Worm (Caenorhabditis elegans) whole organism, young adult: Measurements from ENCODE around the gene ZC477.2.

Source experiments
- B0019.2 ChIP-seq: fragments of 200-800 bp; sonication (Bioruptor generic); conservative IDR thresholded peaks from 2 replicates; pipeline ENCODE4 v1.3.6; 2022; ENCODE audit warnings: missing genetic modification reagents, missing genetic modification characterization, missing compliant biosample characterization
- B0035.1 ChIP-seq: sonication (generic microtip); optimal IDR thresholded peaks from 2 replicates; lab custom pipeline; 2016; ENCODE audit warnings: missing genetic modification characterization, mild to moderate bottlenecking, missing compliant biosample characterization, missing genotype, missing genetic modification reagents
- C06A6.2 ChIP-seq: fragments of 200-800 bp; sonication (Bioruptor generic); conservative IDR thresholded peaks from 2 replicates; pipeline ENCODE4 v1.3.6; 2022; ENCODE audit warnings: missing genetic modification characterization, missing compliant biosample characterization
- D2030.7 ChIP-seq: fragments of 200-800 bp; sonication (Bioruptor generic); IDR thresholded peaks from 2 replicates; pipeline ENCODE4 v1.3.6; 2022; ENCODE audit warnings: missing genetic modification reagents, missing genetic modification characterization, missing compliant biosample characterization
- F10E7.11 ChIP-seq: sonication (generic microtip); optimal IDR thresholded peaks from 2 replicates; lab custom pipeline; 2017; ENCODE audit warnings: mild to moderate bottlenecking, missing genetic modification characterization, moderate library complexity, missing compliant biosample characterization
- F22D6.2 ChIP-seq: sonication (generic microtip); optimal IDR thresholded peaks from 2 replicates; lab custom pipeline; 2016; ENCODE audit warnings: mild to moderate bottlenecking, missing genetic modification characterization, missing compliant biosample characterization
- F37B4.10 ChIP-seq: fragments of 200-800 bp; sonication (Bioruptor generic); IDR thresholded peaks from 2 replicates; pipeline ENCODE4 v1.3.6; 2022; ENCODE audit warnings: missing genetic modification characterization, missing compliant biosample characterization
- F55B11.4 ChIP-seq: sonication (generic microtip); optimal IDR thresholded peaks from 2 replicates; lab custom pipeline; 2016; ENCODE audit warnings: missing compliant biosample characterization, missing genetic modification characterization, borderline replicate concordance; ENCODE audit not compliant: insufficient read depth
- T26A5.8 ChIP-seq: sonication (generic microtip); optimal IDR thresholded peaks from 2 replicates; lab custom pipeline; 2016; ENCODE audit warnings: missing genetic modification characterization, missing compliant biosample characterization
- Y67H2A.10 ChIP-seq: fragments of 200-800 bp; sonication (Bioruptor generic); conservative IDR thresholded peaks from 2 replicates; pipeline ENCODE4 v1.3.6; 2022; ENCODE audit warnings: missing genetic modification reagents, missing genetic modification characterization, missing compliant biosample characterization
- ama-1 ChIP-seq, 3 experiments: fragments of 150-350 bp in 1 of 3; sonication (generic microtip) in 2 of 3; optimal IDR thresholded peaks; 2 replicates each; lab custom pipeline; 2014 to 2018; ENCODE audit warnings: missing biosample characterization in 2 of 3, missing genetic modification characterization in 2 of 3, missing genetic modification reagents in 2 of 3
- athp-1 ChIP-seq: sonication (generic microtip); optimal IDR thresholded peaks from 2 replicates; lab custom pipeline; 2017; ENCODE audit warnings: mild to moderate bottlenecking, missing genetic modification characterization, missing compliant biosample characterization
- attf-3 ChIP-seq: fragments of 200-800 bp; sonication (Bioruptor generic); conservative IDR thresholded peaks from 2 replicates; pipeline ENCODE4 v1.3.6; 2022; ENCODE audit warnings: missing genetic modification reagents, missing genetic modification characterization, missing compliant biosample characterization
- attf-5 ChIP-seq: fragments of 200-800 bp; sonication (Bioruptor generic); optimal IDR thresholded peaks from 2 replicates; lab custom pipeline; 2018; ENCODE audit warnings: mild to moderate bottlenecking, missing genetic modification characterization, missing compliant biosample characterization
- bed-1 ChIP-seq: fragments of 200-800 bp; sonication (Bioruptor generic); IDR thresholded peaks from 2 replicates; pipeline ENCODE4 v1.3.6; 2022; ENCODE audit warnings: missing genetic modification reagents, missing genetic modification characterization, missing compliant biosample characterization
- cebp-2 ChIP-seq: fragments of 200-800 bp; sonication (Bioruptor generic); IDR thresholded peaks from 2 replicates; pipeline ENCODE4 v1.3.6; 2022; ENCODE audit warnings: missing genetic modification characterization, missing compliant biosample characterization
- ceh-40 ChIP-seq: fragments of 200-800 bp; sonication (Bioruptor generic); IDR thresholded peaks from 2 replicates; pipeline ENCODE4 v1.3.6; 2022; ENCODE audit warnings: missing genetic modification characterization, missing compliant biosample characterization
- ceh-58 ChIP-seq: fragments of 200-800 bp; sonication (Bioruptor generic); IDR thresholded peaks from 2 replicates; pipeline ENCODE4 v1.3.6; 2022; ENCODE audit warnings: missing genetic modification characterization, missing compliant biosample characterization
- dox-1 ChIP-seq: fragments of 200-800 bp; sonication (Bioruptor generic); IDR thresholded peaks from 2 replicates; pipeline ENCODE4 v1.3.6; 2022; ENCODE audit warnings: missing genetic modification reagents, missing genetic modification characterization, missing compliant biosample characterization
- dpff-1 ChIP-seq: sonication (generic microtip); optimal IDR thresholded peaks from 2 replicates; lab custom pipeline; 2017; ENCODE audit warnings: mild to moderate bottlenecking, missing genetic modification characterization, missing compliant biosample characterization
- efl-1 ChIP-seq: fragments of 150-350 bp; optimal IDR thresholded peaks from 2 replicates; lab custom pipeline; 2014; ENCODE audit warnings: missing biosample characterization, missing genetic modification reagents, missing genetic modification characterization
- egl-44 ChIP-seq: fragments of 200-800 bp; sonication (Bioruptor generic); IDR thresholded peaks from 2 replicates; pipeline ENCODE4 v1.3.6; 2022; ENCODE audit warnings: missing genetic modification reagents, missing genetic modification characterization, missing compliant biosample characterization
- egrh-3 ChIP-seq: fragments of 200-800 bp; sonication (Bioruptor generic); IDR thresholded peaks from 2 replicates; pipeline ENCODE4 v1.3.6; 2022; ENCODE audit warnings: missing genetic modification reagents, missing genetic modification characterization, missing compliant biosample characterization
- him-1 ChIP-seq: sonication (generic microtip); optimal IDR thresholded peaks from 2 replicates; lab custom pipeline; 2016; ENCODE audit warnings: missing genotype, missing genetic modification reagents, missing genetic modification characterization, missing compliant biosample characterization
- hmg-1.2 ChIP-seq: fragments of 200-800 bp; sonication (Bioruptor generic); IDR thresholded peaks from 2 replicates; pipeline ENCODE4 v1.3.6; 2022; ENCODE audit warnings: missing genetic modification reagents, missing genetic modification characterization, missing compliant biosample characterization
- hmg-20 ChIP-seq: fragments of 200-800 bp; sonication (Bioruptor generic); IDR thresholded peaks from 2 replicates; pipeline ENCODE4 v1.3.6; 2022; ENCODE audit warnings: missing genetic modification reagents, missing genetic modification characterization, missing compliant biosample characterization
- lin-35 ChIP-seq, 3 experiments: fragments of 150-350 bp in 2 of 3; sonication (generic microtip) in 1 of 3; optimal IDR thresholded peaks; 2 replicates each; lab custom pipeline; 2014 to 2018; ENCODE audit warnings: missing biosample characterization in 3 of 3, missing genetic modification characterization in 3 of 3, missing genetic modification reagents in 3 of 3
- lin-40 ChIP-seq: sonication (generic microtip); optimal IDR thresholded peaks from 2 replicates; lab custom pipeline; 2016; ENCODE audit warnings: missing genetic modification characterization, mild to moderate bottlenecking, missing compliant biosample characterization, missing genotype, missing genetic modification reagents
- lir-1 ChIP-seq: fragments of 200-800 bp; sonication (Bioruptor generic); conservative IDR thresholded peaks from 2 replicates; pipeline ENCODE4 v1.3.6; 2022; ENCODE audit warnings: missing genetic modification reagents, missing genetic modification characterization, missing compliant biosample characterization
- madf-3 ChIP-seq: fragments of 200-800 bp; sonication (Bioruptor generic); IDR thresholded peaks from 2 replicates; pipeline ENCODE4 v1.3.6; 2022; ENCODE audit warnings: missing genetic modification reagents, missing genetic modification characterization, missing compliant biosample characterization
- madf-6 ChIP-seq: fragments of 200-800 bp; sonication (Bioruptor generic); IDR thresholded peaks from 2 replicates; pipeline ENCODE4 v1.3.6; 2022; ENCODE audit warnings: missing genetic modification reagents, missing genetic modification characterization, missing compliant biosample characterization
- madf-8 ChIP-seq: fragments of 200-800 bp; sonication (Bioruptor generic); conservative IDR thresholded peaks from 2 replicates; pipeline ENCODE4 v1.3.6; 2022; ENCODE audit warnings: missing genetic modification reagents, missing genetic modification characterization, missing compliant biosample characterization
- mcd-1 ChIP-seq: fragments of 200-800 bp; sonication (Bioruptor generic); IDR thresholded peaks from 2 replicates; pipeline ENCODE4 v1.3.6; 2022; ENCODE audit warnings: missing genetic modification reagents, missing genetic modification characterization, missing compliant biosample characterization
- mxl-1 ChIP-seq: sonication (generic microtip); optimal IDR thresholded peaks from 2 replicates; lab custom pipeline; 2016; ENCODE audit warnings: missing genetic modification characterization, missing compliant biosample characterization
- nhr-179 ChIP-seq: sonication (generic microtip); optimal IDR thresholded peaks from 2 replicates; lab custom pipeline; 2016; ENCODE audit warnings: mild to moderate bottlenecking, missing genetic modification characterization, missing compliant biosample characterization
- nhr-80 ChIP-seq: sonication (generic microtip); optimal IDR thresholded peaks from 2 replicates; lab custom pipeline; 2016; ENCODE audit warnings: missing genetic modification characterization, missing compliant biosample characterization
- nhr-90 ChIP-seq: sonication (generic microtip); optimal IDR thresholded peaks from 2 replicates; lab custom pipeline; 2016; ENCODE audit warnings: missing genotype, mild to moderate bottlenecking, missing genetic modification characterization, missing compliant biosample characterization
- rcor-1 ChIP-seq: fragments of 200-800 bp; sonication (Bioruptor generic); IDR thresholded peaks from 2 replicates; pipeline ENCODE4 v1.3.6; 2022; ENCODE audit warnings: missing genetic modification reagents, missing genetic modification characterization, missing compliant biosample characterization
- repo-1 ChIP-seq: sonication (generic microtip); optimal IDR thresholded peaks from 2 replicates; lab custom pipeline; 2017; ENCODE audit warnings: mild to moderate bottlenecking, missing genetic modification characterization, missing compliant biosample characterization
- rpc-1 ChIP-seq, 2 experiments: fragments of 150-350 bp in 1 of 2; sonication (generic microtip) in 1 of 2; optimal IDR thresholded peaks; 2 replicates each; lab custom pipeline; 2014 to 2018; ENCODE audit warnings: missing biosample characterization in 1 of 2, missing genetic modification characterization in 1 of 2, missing genetic modification reagents in 1 of 2, missing genotype in 1 of 2
- snpc-1.1 ChIP-seq: sonication (generic microtip); optimal IDR thresholded peaks from 2 replicates; lab custom pipeline; 2017; ENCODE audit warnings: missing genetic modification characterization, mild to moderate bottlenecking, missing compliant biosample characterization, antibody characterized with exemption, moderate library complexity, missing genotype, missing genetic modification reagents; ENCODE audit not compliant: insufficient read depth
- snpc-4 ChIP-seq, 5 experiments: fragments of 150-350 bp in 1 of 5; sonication (generic microtip) in 4 of 5; optimal IDR thresholded peaks; 2 replicates each; lab custom pipeline; 2014 to 2018; ENCODE audit warnings: missing genetic modification characterization in 5 of 5, missing biosample characterization in 3 of 5, antibody characterized with exemption in 2 of 5, mild to moderate bottlenecking in 2 of 5, missing compliant biosample characterization in 2 of 5, missing genotype in 2 of 5, moderate library complexity in 2 of 5, missing genetic modification reagents in 1 of 5
- tbp1 ChIP-seq: fragments of 200-800 bp; sonication (Bioruptor generic); optimal IDR thresholded peaks from 2 replicates; lab custom pipeline; 2018; ENCODE audit warnings: mild to moderate bottlenecking, missing genetic modification characterization, missing compliant biosample characterization
- zim-3 ChIP-seq: sonication (generic microtip); optimal IDR thresholded peaks from 2 replicates; lab custom pipeline; 2017; ENCODE audit warnings: mild to moderate bottlenecking, missing genetic modification characterization, moderate library complexity, missing compliant biosample characterization
- ztf-25 ChIP-seq: fragments of 200-800 bp; sonication (Bioruptor generic); IDR thresholded peaks from 2 replicates; pipeline ENCODE4 v1.3.6; 2022; ENCODE audit warnings: missing genetic modification reagents, missing genetic modification characterization, missing compliant biosample characterization
- ztf-28 ChIP-seq: fragments of 200-800 bp; sonication (Bioruptor generic); IDR thresholded peaks from 2 replicates; pipeline ENCODE4 v1.3.6; 2022; ENCODE audit warnings: missing genetic modification reagents, missing genetic modification characterization, missing compliant biosample characterization
- ztf-6 ChIP-seq: fragments of 200-800 bp; sonication (Bioruptor generic); IDR thresholded peaks from 2 replicates; pipeline ENCODE4 v1.3.6; 2022; ENCODE audit warnings: missing genetic modification reagents, missing genetic modification characterization, missing compliant biosample characterization

ZC477.2 gene

ce11 chrIV:7083382-7083784 is 24.6 kb upstream of the ZC477.2 start, which contains the start of gene Y43B11AR.3 (continued):
- TF ChIP-seq snpc-1.1 (tag; lab: Kevin White, UChicago) = peak; percentile 80
- no peak for TF ChIP-seq F10E7.11 (tag; lab: Kevin White, UChicago)
- TF ChIP-seq egrh-3 (GFP tag; lab: Robert Waterston, UW) = no peak
- TF ChIP-seq ztf-25 (GFP tag; lab: Robert Waterston, UW) = peak; percentile 74; the same call in 1 of the 2 replicates
- TF ChIP-seq mxl-1 = peak; percentile 61
- TF ChIP-seq ztf-28 = no peak
- TF ChIP-seq nhr-80 (tag; lab: Kevin White, UChicago) = no peak
- peak; percentile 74; the same call in 1 of the 2 replicates for TF ChIP-seq B0019.2 (GFP tag; lab: Robert Waterston, UW)
- peak; percentile 55; the same call in 1 of the 2 replicates for TF ChIP-seq D2030.7 (GFP tag; lab: Robert Waterston, UW)
- TF ChIP-seq cebp-2 (GFP tag; lab: Robert Waterston, UW) = peak; percentile 96
- peak; percentile 20 for TF ChIP-seq nhr-90 (tag; lab: Kevin White, UChicago)
- no peak for TF ChIP-seq F55B11.4 (tag; lab: Kevin White, UChicago)
- TF ChIP-seq athp-1 (tag; lab: Kevin White, UChicago) = peak; percentile 83
- peak; percentile 84 for TF ChIP-seq rcor-1 (GFP tag; lab: Robert Waterston, UW)
- peak; percentile 62 for TF ChIP-seq T26A5.8 (tag; lab: Kevin White, UChicago)
- peak; percentile 46 for TF ChIP-seq efl-1 (GFP tag; lab: Kevin White, UChicago)
- no peak for TF ChIP-seq ama-1 (optimal IDR thresholded peaks at IDR 0.05; lab: Kevin White, UChicago)
- TF ChIP-seq ama-1 (GFP tag; optimal IDR thresholded peaks at IDR 0.05; lab: Kevin White, UChicago) = peak in 1 of 2 experiments; percentile 90
- peak; percentile 93 for TF ChIP-seq madf-3 (GFP tag; lab: Robert Waterston, UW)
- no peak for TF ChIP-seq lin-40 (tag; lab: Kevin White, UChicago)
- peak; percentile 46 for TF ChIP-seq madf-8 (GFP tag; lab: Robert Waterston, UW)
- TF ChIP-seq B0035.1 (tag; lab: Kevin White, UChicago) = peak; percentile 80
- no peak for TF ChIP-seq bed-1 (GFP tag; lab: Robert Waterston, UW)
- TF ChIP-seq zim-3 (tag; lab: Kevin White, UChicago) = peak; percentile 63
- peak; percentile 72 for TF ChIP-seq tbp1
- no peak for TF ChIP-seq F37B4.10
- peak; percentile 68 for TF ChIP-seq mcd-1
- TF ChIP-seq attf-3 = no peak
- TF ChIP-seq repo-1 (tag; lab: Kevin White, UChicago) = peak; percentile 66
- TF ChIP-seq madf-6 (GFP tag; lab: Robert Waterston, UW) = peak; percentile 90
- TF ChIP-seq ceh-40 (GFP tag; lab: Robert Waterston, UW) = peak; percentile 64; the same call in 1 of the 2 replicates
- no peak for TF ChIP-seq C06A6.2 (GFP tag; lab: Robert Waterston, UW)
- TF ChIP-seq rpc-1 (optimal IDR thresholded peaks at IDR 0.05; lab: Kevin White, UChicago) = no peak
- TF ChIP-seq rpc-1 (tag; optimal IDR thresholded peaks at IDR 0.05; lab: Kevin White, UChicago) = peak; percentile 11
- peak; percentile 40 for TF ChIP-seq dpff-1 (tag; lab: Kevin White, UChicago)
- peak; percentile 72 for TF ChIP-seq snpc-4 (GFP tag; optimal IDR thresholded peaks at IDR 0.05; lab: Kevin White, UChicago)
- peak; percentile 36 to 87 (median 72) for TF ChIP-seq snpc-4 (tag; optimal IDR thresholded peaks at IDR 0.05; lab: Kevin White, UChicago)
- TF ChIP-seq F22D6.2 = no peak
- TF ChIP-seq him-1 = peak; percentile 9
- no peak for TF ChIP-seq hmg-20
- no peak for TF ChIP-seq ztf-6
- peak; percentile 43; the same call in 1 of the 2 replicates for TF ChIP-seq hmg-1.2 (GFP tag; lab: Robert Waterston, UW)
- peak; percentile 68; the same call in 1 of the 2 replicates for TF ChIP-seq egl-44
- TF ChIP-seq lin-35 (GFP tag; optimal IDR thresholded peaks at IDR 0.05; lab: Kevin White, UChicago) = peak in 2 of 3 experiments; percentile 3 to 43
- no peak for TF ChIP-seq nhr-179 (tag; lab: Kevin White, UChicago)
- TF ChIP-seq attf-5 (GFP tag; lab: Kevin White, UChicago) = peak; percentile 45
- TF ChIP-seq lir-1 (GFP tag; lab: Robert Waterston, UW) = 0 out of 2 replicates have a peak, but pooled peaks have one; percentile 25
- TF ChIP-seq ceh-58 (GFP tag; lab: Robert Waterston, UW) = peak; percentile 90
- peak; percentile 67; the same call in 1 of the 2 replicates for TF ChIP-seq dox-1
- no peak for TF ChIP-seq Y67H2A.10
